Worm (Caenorhabditis elegans) whole organism, midembryonic: ENCODE results near the gene glct-6.

Experiments
- cog-1 ChIP-seq: sonication (generic microtip); optimal IDR thresholded peaks from 2 replicates; lab custom pipeline; 2016; ENCODE audit warnings: missing genetic modification characterization, missing compliant biosample characterization
- klf-2 ChIP-seq: fragments of 200-800 bp; sonication (Bioruptor generic); conservative IDR thresholded peaks from 2 replicates; pipeline ENCODE4 v1.3.6; 2022; ENCODE audit warnings: missing genetic modification reagents, missing genetic modification characterization, missing compliant biosample characterization
- ref-1 ChIP-seq: fragments of 200-800 bp; sonication (Bioruptor generic); conservative IDR thresholded peaks from 2 replicates; pipeline ENCODE4 v1.3.6; 2022; ENCODE audit warnings: missing genetic modification reagents, missing genetic modification characterization, missing compliant biosample characterization
- tab-1 ChIP-seq: fragments of 200-800 bp; sonication (Bioruptor generic); IDR thresholded peaks from 2 replicates; pipeline ENCODE4 v1.3.6; 2022; ENCODE audit warnings: missing genetic modification characterization, missing compliant biosample characterization
- ztf-23 ChIP-seq: fragments of 200-800 bp; sonication (Bioruptor generic); IDR thresholded peaks from 2 replicates; pipeline ENCODE4 v1.3.6; 2022; ENCODE audit warnings: missing genetic modification reagents, missing genetic modification characterization, missing compliant biosample characterization

- TF ChIP-seq ztf-23 (no peak), klf-2 (GFP tag; lab: Robert Waterston, UW) (no peak), cog-1 (tag; lab: Kevin White, UChicago) (no peak), tab-1 (GFP tag; lab: Robert Waterston, UW) (no peak), ref-1 (GFP tag; lab: Robert Waterston, UW) (no peak)
Measured at ce11 chrIV:3736244-3736643, 47.8 kb upstream of the glct-6 start.
